Fruit fly (Drosophila melanogaster) whole organism, embryonic: ENCODE measurements around the gene Tnpo.

Source experiments
- Atf6 ChIP-seq: fragments of 200-800 bp; sonication (Bioruptor generic); IDR thresholded peaks from 2 replicates; pipeline ENCODE4 v1.3.6; 2022; ENCODE audit warnings: missing biosample characterization, missing genetic modification characterization
- CG11504 ChIP-seq: fragments of 200-800 bp; sonication (Bioruptor generic); optimal IDR thresholded peaks from 3 replicates; lab custom pipeline; 2019; ENCODE audit warnings: missing biosample characterization, mild to moderate bottlenecking, missing genetic modification characterization, moderate library complexity
- CG11723 ChIP-seq: fragments of 200-800 bp; sonication (Bioruptor generic); optimal IDR thresholded peaks from 2 replicates; lab custom pipeline; 2017; ENCODE audit warnings: missing biosample characterization, mild to moderate bottlenecking, missing genetic modification characterization
- CG12744 ChIP-seq: fragments of 200-800 bp; sonication (Bioruptor generic); optimal IDR thresholded peaks from 2 replicates; lab custom pipeline; 2016; ENCODE audit warnings: missing biosample characterization, missing genetic modification characterization
- CG13624 ChIP-seq: fragments of 200-800 bp; sonication (Bioruptor generic); optimal IDR thresholded peaks from 2 replicates; lab custom pipeline; 2016; ENCODE audit warnings: missing biosample characterization, missing genetic modification characterization
- CG16815 ChIP-seq: fragments of 200-800 bp; sonication (Bioruptor generic); optimal IDR thresholded peaks from 3 replicates; lab custom pipeline; 2017; ENCODE audit warnings: missing biosample characterization, mild to moderate bottlenecking, missing genetic modification characterization
- CG1792 ChIP-seq: fragments of 200-800 bp; sonication (Bioruptor generic); optimal IDR thresholded peaks from 2 replicates; lab custom pipeline; 2016; ENCODE audit warnings: missing biosample characterization, missing genetic modification characterization
- CG18619 ChIP-seq: fragments of 200-800 bp; sonication (Bioruptor generic); optimal IDR thresholded peaks from 3 replicates; lab custom pipeline; 2017; ENCODE audit warnings: missing biosample characterization, mild to moderate bottlenecking, missing genetic modification characterization
- CG4360 ChIP-seq: fragments of 200-800 bp; sonication (Bioruptor generic); IDR thresholded peaks from 2 replicates; pipeline ENCODE4 v1.3.6; 2022; ENCODE audit warnings: missing biosample characterization, missing genetic modification characterization
- CG4404 ChIP-seq: fragments of 200-800 bp; sonication (Bioruptor generic); IDR thresholded peaks from 2 replicates; pipeline ENCODE4 v1.3.6; 2022; ENCODE audit warnings: missing biosample characterization, missing genetic modification characterization
- CG4707 ChIP-seq: fragments of 200-800 bp; sonication (Bioruptor generic); optimal IDR thresholded peaks from 2 replicates; lab custom pipeline; 2018; ENCODE audit warnings: missing biosample characterization, mild to moderate bottlenecking, missing genetic modification characterization, moderate library complexity
- CG4730 ChIP-seq: fragments of 200-800 bp; sonication (Bioruptor generic); IDR thresholded peaks from 2 replicates; pipeline ENCODE4 v1.3.6; 2022; ENCODE audit warnings: missing biosample characterization, missing genetic modification characterization
- CG5180 ChIP-seq: fragments of 200-800 bp; sonication (Bioruptor generic); optimal IDR thresholded peaks from 3 replicates; lab custom pipeline; 2017; ENCODE audit warnings: missing biosample characterization, missing genetic modification characterization, mild to moderate bottlenecking, moderate library complexity, missing genetic modification reagents
- CG5953 ChIP-seq: fragments of 200-800 bp; sonication (Bioruptor generic); IDR thresholded peaks from 2 replicates; pipeline ENCODE4 v1.3.6; 2022; ENCODE audit warnings: missing biosample characterization, missing genetic modification characterization
- CG6854 ChIP-seq: fragments of 200-800 bp; sonication (Bioruptor generic); optimal IDR thresholded peaks from 3 replicates; lab custom pipeline; 2017; ENCODE audit warnings: missing biosample characterization, mild to moderate bottlenecking, missing genetic modification characterization
- CG7372 ChIP-seq: fragments of 200-800 bp; sonication (Bioruptor generic); IDR thresholded peaks from 2 replicates; pipeline ENCODE4 v1.3.6; 2022; ENCODE audit warnings: missing biosample characterization, missing genetic modification characterization
- CG7745 ChIP-seq: fragments of 200-800 bp; sonication (Bioruptor generic); optimal IDR thresholded peaks from 2 replicates; lab custom pipeline; 2018; ENCODE audit warnings: missing biosample characterization, mild to moderate bottlenecking, missing genetic modification characterization, moderate library complexity
- CG8359 ChIP-seq: fragments of 200-800 bp; sonication (Bioruptor generic); optimal IDR thresholded peaks from 2 replicates; lab custom pipeline; 2017; ENCODE audit warnings: missing biosample characterization, mild to moderate bottlenecking, missing genetic modification characterization, borderline replicate concordance
- CG9609 ChIP-seq: fragments of 200-800 bp; sonication (Bioruptor generic); optimal IDR thresholded peaks from 3 replicates; lab custom pipeline; 2016; ENCODE audit warnings: missing biosample characterization, missing genetic modification characterization
- Drgx ChIP-seq: fragments of 200-800 bp; sonication (Bioruptor generic); IDR thresholded peaks from 2 replicates; pipeline ENCODE4 v1.3.6; 2022; ENCODE audit warnings: missing biosample characterization, missing genetic modification characterization
- E2f1 ChIP-seq: fragments of 200-800 bp; sonication (Bioruptor generic); IDR thresholded peaks from 2 replicates; pipeline ENCODE4 v1.3.6; 2022; ENCODE audit warnings: missing biosample characterization, missing genetic modification characterization
- Eip74EF ChIP-seq, 2 experiments: fragments of 200-800 bp in 1 of 2; fragments of >200 bp in 1 of 2; sonication (Bioruptor generic) in 1 of 2; optimal IDR thresholded peaks; 2 replicates each; lab custom pipeline; 2017 to 2019; ENCODE audit warnings: missing biosample characterization in 2 of 2, missing genetic modification characterization in 2 of 2, mild to moderate bottlenecking in 1 of 2, moderate library complexity in 1 of 2
- Elba2 ChIP-seq: fragments of 200-800 bp; sonication (Bioruptor generic); optimal IDR thresholded peaks from 3 replicates; lab custom pipeline; 2016; ENCODE audit warnings: missing biosample characterization, missing genetic modification characterization
- HLH3B ChIP-seq: fragments of 200-800 bp; sonication (Bioruptor generic); IDR thresholded peaks from 2 replicates; pipeline ENCODE4 v1.3.6; 2022; ENCODE audit warnings: missing biosample characterization, missing genetic modification characterization
- Hmr ChIP-seq: fragments of 200-800 bp; sonication (Bioruptor generic); optimal IDR thresholded peaks from 3 replicates; lab custom pipeline; 2017; ENCODE audit warnings: mild to moderate bottlenecking, missing biosample characterization, missing genetic modification reagents, missing genetic modification characterization
- Myb ChIP-seq: fragments of 200-800 bp; sonication (Bioruptor generic); optimal IDR thresholded peaks from 2 replicates; lab custom pipeline; 2016; ENCODE audit warnings: missing biosample characterization, missing genetic modification characterization
- Side ChIP-seq: fragments of 200-800 bp; sonication (Bioruptor generic); optimal IDR thresholded peaks from 2 replicates; lab custom pipeline; 2016; ENCODE audit warnings: missing biosample characterization, missing genetic modification characterization
- Sin3A ChIP-seq: fragments of >200 bp; optimal IDR thresholded peaks from 2 replicates; lab custom pipeline; 2018
- Sry-β ChIP-seq: fragments of 200-800 bp; sonication (Bioruptor generic); optimal IDR thresholded peaks from 2 replicates; lab custom pipeline; 2018; ENCODE audit warnings: missing biosample characterization, mild to moderate bottlenecking, missing genetic modification characterization, moderate library complexity
- Taf1 ChIP-seq: fragments of 200-800 bp; sonication (Bioruptor generic); IDR thresholded peaks from 2 replicates; pipeline ENCODE4 v1.3.6; 2022; ENCODE audit warnings: missing biosample characterization, missing genetic modification characterization
- ac ChIP-seq: fragments of 200-800 bp; sonication (Bioruptor generic); optimal IDR thresholded peaks from 3 replicates; lab custom pipeline; 2017; ENCODE audit warnings: missing biosample characterization, mild to moderate bottlenecking, missing genetic modification characterization
- amos ChIP-seq: fragments of 200-800 bp; sonication (Bioruptor generic); IDR thresholded peaks from 2 replicates; pipeline ENCODE4 v1.3.6; 2022; ENCODE audit warnings: missing biosample characterization, missing genetic modification characterization; ENCODE audit not compliant: partially characterized antibody
- bsh ChIP-seq, 2 experiments: fragments of 200-800 bp; sonication (Bioruptor generic); optimal IDR thresholded peaks; 2 replicates each; lab custom pipeline; 2017 to 2018; ENCODE audit warnings: mild to moderate bottlenecking in 2 of 2, missing biosample characterization in 2 of 2, missing genetic modification characterization in 2 of 2, moderate library complexity in 1 of 2
- btn ChIP-seq: fragments of 200-800 bp; sonication (Bioruptor generic); optimal IDR thresholded peaks from 2 replicates; lab custom pipeline; 2016; ENCODE audit warnings: missing biosample characterization, missing genetic modification characterization
- cad ChIP-seq: fragments of >200 bp; optimal IDR thresholded peaks from 2 replicates; lab custom pipeline; 2017; ENCODE audit warnings: missing biosample characterization, missing genetic modification characterization
- ems ChIP-seq: fragments of 200-800 bp; sonication (Bioruptor generic); optimal IDR thresholded peaks from 3 replicates; lab custom pipeline; 2016; ENCODE audit warnings: missing biosample characterization, missing genetic modification characterization
- exex ChIP-seq: fragments of 200-800 bp; sonication (Bioruptor generic); optimal IDR thresholded peaks from 4 replicates; lab custom pipeline; 2018; ENCODE audit warnings: missing biosample characterization, mild to moderate bottlenecking, missing genetic modification characterization, moderate library complexity
- fd102C ChIP-seq: fragments of 200-800 bp; sonication (Bioruptor generic); optimal IDR thresholded peaks from 2 replicates; lab custom pipeline; 2018; ENCODE audit warnings: missing biosample characterization, mild to moderate bottlenecking, missing genetic modification characterization, moderate library complexity
- fru ChIP-seq: fragments of >200 bp; optimal IDR thresholded peaks from 2 replicates; lab custom pipeline; 2017
- ftz-f1 ChIP-seq: fragments of 200-800 bp; sonication (Bioruptor generic); optimal IDR thresholded peaks from 2 replicates; lab custom pipeline; 2016; ENCODE audit warnings: missing biosample characterization, missing genetic modification characterization
- gce ChIP-seq: fragments of 200-800 bp; sonication (Bioruptor generic); IDR thresholded peaks from 3 replicates; pipeline ENCODE4 v1.3.6; 2022; ENCODE audit warnings: missing biosample characterization, missing genetic modification characterization
- gsb-n ChIP-seq: fragments of 200-800 bp; sonication (Bioruptor generic); optimal IDR thresholded peaks from 3 replicates; lab custom pipeline; 2018; ENCODE audit warnings: missing biosample characterization, mild to moderate bottlenecking, missing genetic modification characterization
- inv ChIP-seq: fragments of 200-800 bp; sonication (Bioruptor generic); IDR thresholded peaks from 2 replicates; pipeline ENCODE4 v1.3.6; 2022; ENCODE audit warnings: missing biosample characterization, missing genetic modification characterization; ENCODE audit not compliant: partially characterized antibody
- klu ChIP-seq: fragments of 200-800 bp; sonication (Bioruptor generic); IDR thresholded peaks from 2 replicates; pipeline ENCODE4 v1.3.6; 2022; ENCODE audit warnings: missing biosample characterization, missing genetic modification characterization
- knrl ChIP-seq: fragments of 200-800 bp; sonication (Bioruptor generic); IDR thresholded peaks from 3 replicates; pipeline ENCODE4 v1.3.6; 2022; ENCODE audit warnings: missing biosample characterization, missing genetic modification characterization; ENCODE audit not compliant: partially characterized antibody
- lab ChIP-seq: fragments of 200-800 bp; sonication (Bioruptor generic); optimal IDR thresholded peaks from 3 replicates; lab custom pipeline; 2017; ENCODE audit warnings: missing biosample characterization, missing genetic modification characterization, mild to moderate bottlenecking, moderate library complexity, missing genetic modification reagents
- lilli ChIP-seq: fragments of 200-800 bp; sonication (Bioruptor generic); optimal IDR thresholded peaks from 3 replicates; lab custom pipeline; 2016; ENCODE audit warnings: missing biosample characterization, missing genetic modification characterization
- salm ChIP-seq: fragments of 200-800 bp; sonication (Bioruptor generic); optimal IDR thresholded peaks from 2 replicates; lab custom pipeline; 2018; ENCODE audit warnings: missing biosample characterization, mild to moderate bottlenecking, missing genetic modification characterization
- slbo ChIP-seq: fragments of 200-800 bp; sonication (Bioruptor generic); IDR thresholded peaks from 2 replicates; pipeline ENCODE4 v1.3.6; 2022; ENCODE audit warnings: missing biosample characterization, missing genetic modification characterization
- tna ChIP-seq: fragments of 200-800 bp; sonication (Bioruptor generic); IDR thresholded peaks from 2 replicates; pipeline ENCODE4 v1.3.6; 2022; ENCODE audit warnings: missing biosample characterization, missing genetic modification characterization; ENCODE audit not compliant: partially characterized antibody
- usp ChIP-seq: fragments of >200 bp; optimal IDR thresholded peaks from 2 replicates; lab custom pipeline; 2017; ENCODE audit warnings: missing biosample characterization, missing genetic modification characterization
- vfl ChIP-seq: fragments of 200-800 bp; sonication (Bioruptor generic); optimal IDR thresholded peaks from 2 replicates; lab custom pipeline; 2016; ENCODE audit warnings: missing biosample characterization, missing genetic modification characterization

Tnpo gene

dm6 chr3L:6181776-6182175 is 11.5 kb upstream of the Tnpo start, which contains the start of gene CG10274 (continued):
- TF ChIP-seq gce (GFP tag; lab: Robert Waterston, UW) (no peak), Elba2 (GFP tag; lab: Kevin White, UChicago) (peak; percentile 50), amos (GFP tag; lab: Robert Waterston, UW) (no peak), Hmr (GFP tag; lab: Kevin White, UChicago) (no peak), ftz-f1 (GFP tag; lab: Kevin White, UChicago) (no peak), Myb (GFP tag; lab: Kevin White, UChicago) (peak; percentile 72), fru (lab: Kevin White, UChicago) (no peak), CG5953 (GFP tag; lab: Robert Waterston, UW) (no peak), CG11504 (tag; lab: Kevin White, UChicago) (no peak), Eip74EF (GFP tag; optimal IDR thresholded peaks at IDR 0.05; lab: Kevin White, UChicago) (no peak), Sry-β (peak; percentile 100), E2f1 (GFP tag; lab: Robert Waterston, UW) (peak; percentile 63), btn (GFP tag; lab: Kevin White, UChicago) (no peak), HLH3B (peak; percentile 65), tna (no peak), salm (tag; lab: Kevin White, UChicago) (no peak), knrl (GFP tag; lab: Robert Waterston, UW) (peak; percentile 21; the same call in 1 of the 3 replicates), CG8359 (GFP tag; lab: Kevin White, UChicago) (no peak), gsb-n (tag; lab: Kevin White, UChicago) (no peak), lilli (GFP tag; lab: Kevin White, UChicago) (peak; percentile 85), CG11723 (GFP tag; lab: Kevin White, UChicago) (no peak), CG12744 (GFP tag; lab: Kevin White, UChicago) (peak; percentile 48), vfl (GFP tag; lab: Kevin White, UChicago) (no peak), Side (GFP tag; lab: Kevin White, UChicago) (peak; percentile 58), klu (GFP tag; lab: Robert Waterston, UW) (peak; percentile 73; the same call in 1 of the 2 replicates), CG16815 (peak; percentile 72), CG4707 (GFP tag; lab: Kevin White, UChicago) (no peak), CG7745 (no peak), fd102C (GFP tag; lab: Kevin White, UChicago) (peak; percentile 37), bsh (GFP tag; optimal IDR thresholded peaks at IDR 0.05; lab: Kevin White, UChicago) (peak in 1 of 2 experiments; percentile 68), Sin3A (lab: Kevin White, UChicago) (peak; percentile 75), exex (no peak), Atf6 (GFP tag; lab: Robert Waterston, UW) (peak; percentile 66), CG5180 (GFP tag; lab: Kevin White, UChicago) (no peak), CG13624 (GFP tag; lab: Kevin White, UChicago) (peak; percentile 79), CG1792 (GFP tag; lab: Kevin White, UChicago) (peak; percentile 43), Drgx (GFP tag; lab: Robert Waterston, UW) (peak; percentile 37; the same call in 1 of the 2 replicates), cad (GFP tag; lab: Kevin White, UChicago) (no peak), CG18619 (GFP tag; lab: Kevin White, UChicago) (peak; percentile 77), CG4730 (0 out of 2 replicates have a peak, but pooled peaks have one; percentile 15), Taf1 (GFP tag; lab: Robert Waterston, UW) (no peak), CG9609 (GFP tag; lab: Kevin White, UChicago) (peak; percentile 67), slbo (GFP tag; lab: Robert Waterston, UW) (peak; percentile 84), usp (GFP tag; lab: Kevin White, UChicago) (no peak), CG4404 (GFP tag; lab: Robert Waterston, UW) (peak; percentile 71), CG7372 (GFP tag; lab: Robert Waterston, UW) (peak; percentile 66), inv (no peak), CG4360 (no peak), ac (GFP tag; lab: Kevin White, UChicago) (no peak), CG6854 (GFP tag; lab: Kevin White, UChicago) (no peak), lab (GFP tag; lab: Kevin White, UChicago) (no peak), ems (GFP tag; lab: Kevin White, UChicago) (peak; percentile 64)
